Fruit fly (Drosophila melanogaster) whole organism, embryonic: ENCODE results near the gene ghi.
A peak's percentile ranks its signal among the peaks of the same experiment; 100 is the strongest.

ENCODE experiments used
- Ada2b ChIP-seq: fragments of 200-800 bp; sonication (Bioruptor generic); IDR thresholded peaks from 2 replicates; pipeline ENCODE4 v1.3.6; 2022; ENCODE audit warnings: missing biosample characterization, missing genetic modification characterization
- B-H1 ChIP-seq: fragments of 200-800 bp; sonication (Bioruptor generic); IDR thresholded peaks from 3 replicates; pipeline ENCODE4 v1.3.6; 2022; ENCODE audit warnings: missing biosample characterization, missing genetic modification characterization
- BEAF-32 ChIP-seq: fragments of 200-800 bp; sonication (Bioruptor generic); optimal IDR thresholded peaks from 3 replicates; lab custom pipeline; 2017; ENCODE audit warnings: missing biosample characterization, missing genetic modification characterization, mild to moderate bottlenecking, moderate library complexity, missing genetic modification reagents
- CG10565 ChIP-seq: fragments of 200-800 bp; sonication (Bioruptor generic); optimal IDR thresholded peaks from 3 replicates; lab custom pipeline; 2016; ENCODE audit warnings: missing biosample characterization, mild to moderate bottlenecking, missing genetic modification characterization
- CG10979 ChIP-seq: fragments of 200-800 bp; sonication (Bioruptor generic); optimal IDR thresholded peaks from 2 replicates; lab custom pipeline; 2018; ENCODE audit warnings: missing biosample characterization, mild to moderate bottlenecking, missing genetic modification characterization, moderate library complexity
- CG11093 ChIP-seq: fragments of 200-800 bp; sonication (Bioruptor generic); IDR thresholded peaks from 3 replicates; pipeline ENCODE4 v1.3.6; 2022; ENCODE audit warnings: missing biosample characterization, missing genetic modification characterization
- CG11398 ChIP-seq: fragments of 200-800 bp; sonication (Bioruptor generic); optimal IDR thresholded peaks from 2 replicates; lab custom pipeline; 2016; ENCODE audit warnings: missing biosample characterization, missing genetic modification characterization
- CG1233 ChIP-seq: fragments of 200-800 bp; sonication (Bioruptor generic); optimal IDR thresholded peaks from 4 replicates; lab custom pipeline; 2018; ENCODE audit warnings: missing biosample characterization, mild to moderate bottlenecking, missing genetic modification characterization
- CG12744 ChIP-seq: fragments of 200-800 bp; sonication (Bioruptor generic); optimal IDR thresholded peaks from 2 replicates; lab custom pipeline; 2016; ENCODE audit warnings: missing biosample characterization, missing genetic modification characterization
- CG12769 ChIP-seq: fragments of 200-800 bp; sonication (Bioruptor generic); optimal IDR thresholded peaks from 2 replicates; lab custom pipeline; 2019; ENCODE audit warnings: missing biosample characterization, mild to moderate bottlenecking, missing genetic modification characterization, moderate library complexity
- CG13287 ChIP-seq: fragments of 200-800 bp; sonication (Bioruptor generic); IDR thresholded peaks from 2 replicates; pipeline ENCODE4 v1.3.6; 2022; ENCODE audit warnings: missing biosample characterization, missing genetic modification characterization; ENCODE audit not compliant: partially characterized antibody
- CG14014 ChIP-seq: fragments of 200-800 bp; sonication (Bioruptor generic); IDR thresholded peaks from 2 replicates; pipeline ENCODE4 v1.3.6; 2022; ENCODE audit warnings: missing biosample characterization, missing genetic modification characterization
- CG14441 ChIP-seq: fragments of 200-800 bp; sonication (Bioruptor generic); IDR thresholded peaks from 2 replicates; pipeline ENCODE4 v1.3.6; 2022; ENCODE audit warnings: missing biosample characterization, missing genetic modification characterization
- CG16813 ChIP-seq: fragments of 200-800 bp; sonication (Bioruptor generic); IDR thresholded peaks from 3 replicates; pipeline ENCODE4 v1.3.6; 2022; ENCODE audit warnings: missing biosample characterization, missing genetic modification characterization; ENCODE audit not compliant: partially characterized antibody
- CG30020 ChIP-seq: fragments of 200-800 bp; optimal IDR thresholded peaks from 2 replicates; lab custom pipeline; 2019; ENCODE audit warnings: missing biosample characterization, mild to moderate bottlenecking, missing genetic modification characterization, moderate library complexity
- CG33557 ChIP-seq: fragments of 200-800 bp; sonication (Bioruptor generic); optimal IDR thresholded peaks from 2 replicates; lab custom pipeline; 2019; ENCODE audit warnings: missing biosample characterization, mild to moderate bottlenecking, missing genetic modification characterization, moderate library complexity
- CG34376 ChIP-seq: fragments of 200-800 bp; sonication (Bioruptor generic); optimal IDR thresholded peaks from 2 replicates; lab custom pipeline; 2018; ENCODE audit warnings: missing biosample characterization, mild to moderate bottlenecking, missing genetic modification characterization
- CG34422 ChIP-seq: fragments of 200-800 bp; sonication (Bioruptor generic); IDR thresholded peaks from 3 replicates; pipeline ENCODE4 v1.3.6; 2022; ENCODE audit warnings: missing biosample characterization, missing genetic modification characterization
- CG4707 ChIP-seq: fragments of 200-800 bp; sonication (Bioruptor generic); optimal IDR thresholded peaks from 2 replicates; lab custom pipeline; 2018; ENCODE audit warnings: missing biosample characterization, mild to moderate bottlenecking, missing genetic modification characterization, moderate library complexity
- CG7357 ChIP-seq: fragments of 200-800 bp; sonication (Bioruptor generic); IDR thresholded peaks from 3 replicates; pipeline ENCODE4 v1.3.6; 2022; ENCODE audit warnings: missing biosample characterization, missing genetic modification characterization
- CG9437 ChIP-seq: fragments of 200-800 bp; sonication (Bioruptor generic); optimal IDR thresholded peaks from 2 replicates; lab custom pipeline; 2018; ENCODE audit warnings: missing biosample characterization, mild to moderate bottlenecking, missing genetic modification characterization
- D ChIP-seq, 2 experiments: fragments of 200-800 bp in 1 of 2; fragments of >200 bp in 1 of 2; sonication (Bioruptor generic) in 1 of 2; optimal IDR thresholded peaks; 2 replicates in 1 of 2; 3 replicates in 1 of 2; lab custom pipeline; 2017; ENCODE audit warnings: mild to moderate bottlenecking in 1 of 2, missing biosample characterization in 1 of 2, missing genetic modification characterization in 1 of 2, missing genetic modification reagents in 1 of 2
- Dll ChIP-seq: fragments of 200-800 bp; sonication (Bioruptor generic); IDR thresholded peaks from 4 replicates; pipeline ENCODE4 v1.3.6; 2022; ENCODE audit warnings: missing biosample characterization, missing genetic modification characterization; ENCODE audit not compliant: partially characterized antibody
- Dref ChIP-seq: fragments of 200-800 bp; sonication (Bioruptor generic); IDR thresholded peaks from 2 replicates; pipeline ENCODE4 v1.3.6; 2022; ENCODE audit warnings: missing biosample characterization, missing genetic modification characterization
- Ets65A ChIP-seq: fragments of 200-800 bp; sonication (Bioruptor generic); peaks from one replicate; lab custom pipeline; 2016; ENCODE audit warnings: missing biosample characterization, missing genetic modification characterization
- Fer2 ChIP-seq: fragments of 200-800 bp; sonication (Bioruptor generic); optimal IDR thresholded peaks from 2 replicates; lab custom pipeline; 2018; ENCODE audit warnings: missing biosample characterization, mild to moderate bottlenecking, missing genetic modification characterization, moderate library complexity
- H2.0 ChIP-seq: fragments of 200-800 bp; sonication (Bioruptor generic); IDR thresholded peaks from 2 replicates; pipeline ENCODE4 v1.3.6; 2022; ENCODE audit warnings: missing biosample characterization, missing genetic modification characterization
- HHEX ChIP-seq: fragments of 200-800 bp; sonication (Bioruptor generic); optimal IDR thresholded peaks from 3 replicates; lab custom pipeline; 2017; ENCODE audit warnings: missing biosample characterization, mild to moderate bottlenecking, missing genetic modification characterization, missing genetic modification reagents
- MESR4 ChIP-seq: fragments of 200-800 bp; sonication (Bioruptor generic); optimal IDR thresholded peaks from 2 replicates; lab custom pipeline; 2018; ENCODE audit warnings: missing biosample characterization, mild to moderate bottlenecking, missing genetic modification characterization, moderate library complexity
- Myb ChIP-seq: fragments of 200-800 bp; sonication (Bioruptor generic); optimal IDR thresholded peaks from 2 replicates; lab custom pipeline; 2016; ENCODE audit warnings: missing biosample characterization, missing genetic modification characterization
- Nf-YB ChIP-seq: fragments of 200-800 bp; sonication (Bioruptor generic); optimal IDR thresholded peaks from 3 replicates; lab custom pipeline; 2019; ENCODE audit warnings: missing biosample characterization, mild to moderate bottlenecking, missing genetic modification characterization, moderate library complexity
- ab ChIP-seq: fragments of 200-800 bp; sonication (Bioruptor generic); optimal IDR thresholded peaks from 2 replicates; lab custom pipeline; 2016; ENCODE audit warnings: missing biosample characterization, missing genetic modification characterization
- cato ChIP-seq: fragments of 200-800 bp; sonication (Bioruptor generic); optimal IDR thresholded peaks from 2 replicates; lab custom pipeline; 2016; ENCODE audit warnings: missing biosample characterization, missing genetic modification characterization, borderline replicate concordance
- caup ChIP-seq: fragments of 200-800 bp; sonication (Bioruptor generic); optimal IDR thresholded peaks from 3 replicates; lab custom pipeline; 2017; ENCODE audit warnings: missing biosample characterization, mild to moderate bottlenecking, missing genetic modification characterization, moderate library complexity; ENCODE audit not compliant: severe bottlenecking
- ewg ChIP-seq: fragments of 200-800 bp; sonication (Bioruptor generic); optimal IDR thresholded peaks from 3 replicates; lab custom pipeline; 2017; ENCODE audit warnings: mild to moderate bottlenecking, missing biosample characterization, missing genetic modification reagents, missing genetic modification characterization
- exex ChIP-seq: fragments of 200-800 bp; sonication (Bioruptor generic); optimal IDR thresholded peaks from 4 replicates; lab custom pipeline; 2018; ENCODE audit warnings: missing biosample characterization, mild to moderate bottlenecking, missing genetic modification characterization, moderate library complexity
- ftz-f1 ChIP-seq: fragments of 200-800 bp; sonication (Bioruptor generic); optimal IDR thresholded peaks from 2 replicates; lab custom pipeline; 2016; ENCODE audit warnings: missing biosample characterization, missing genetic modification characterization
- jumu ChIP-seq: fragments of 200-800 bp; sonication (Bioruptor generic); optimal IDR thresholded peaks from 3 replicates; lab custom pipeline; 2016; ENCODE audit warnings: missing biosample characterization, missing genetic modification characterization
- nau ChIP-seq: fragments of 200-800 bp; sonication (Bioruptor generic); optimal IDR thresholded peaks from 3 replicates; lab custom pipeline; 2017; ENCODE audit warnings: missing biosample characterization, mild to moderate bottlenecking, missing genetic modification characterization, missing genetic modification reagents
- psq ChIP-seq: fragments of 200-800 bp; sonication (Bioruptor generic); optimal IDR thresholded peaks from 2 replicates; lab custom pipeline; 2017; ENCODE audit warnings: missing biosample characterization, missing genetic modification characterization
- sna ChIP-seq: fragments of 200-800 bp; sonication (Bioruptor generic); IDR thresholded peaks from 2 replicates; pipeline ENCODE4 v1.3.6; 2022; ENCODE audit warnings: missing biosample characterization, missing genetic modification characterization; ENCODE audit not compliant: partially characterized antibody
- so ChIP-seq: fragments of 200-800 bp; sonication (Bioruptor generic); IDR thresholded peaks from 3 replicates; pipeline ENCODE4 v1.3.6; 2022; ENCODE audit warnings: missing biosample characterization, missing genetic modification characterization
- usp ChIP-seq: fragments of >200 bp; optimal IDR thresholded peaks from 2 replicates; lab custom pipeline; 2017; ENCODE audit warnings: missing biosample characterization, missing genetic modification characterization
- zf30C ChIP-seq: fragments of 200-800 bp; sonication (Bioruptor generic); optimal IDR thresholded peaks from 3 replicates; lab custom pipeline; 2018; ENCODE audit warnings: missing biosample characterization, mild to moderate bottlenecking, missing genetic modification characterization

Gene ghi

dm6 chr3L:9422636-9423419, 28.8 kb upstream of the ghi start, which contains the start of gene aay (continued):
- TF ChIP-seq HHEX (GFP tag; lab: Kevin White, UChicago), result peak; percentile 98
- TF ChIP-seq B-H1 (GFP tag; lab: Robert Waterston, UW), result peak; percentile 97
- peak; percentile 99 for TF ChIP-seq CG1233 (GFP tag; lab: Kevin White, UChicago)
- TF ChIP-seq nau (GFP tag; lab: Kevin White, UChicago), result peak; percentile 98
- TF ChIP-seq CG4707 (GFP tag; lab: Kevin White, UChicago), result peak; percentile 97
- peak; percentile 97 for TF ChIP-seq cato (GFP tag; lab: Kevin White, UChicago)
- peak; percentile 96 for TF ChIP-seq Fer2 (tag; lab: Kevin White, UChicago)
- TF ChIP-seq Myb (GFP tag; lab: Kevin White, UChicago), result peak; percentile 86
- TF ChIP-seq CG34422 (GFP tag; lab: Robert Waterston, UW), result peak; percentile 98
- peak; percentile 98 for TF ChIP-seq Ada2b (GFP tag; lab: Robert Waterston, UW)
- TF ChIP-seq BEAF-32, result peak; percentile 22
- peak; percentile 97 for TF ChIP-seq CG34376 (GFP tag; lab: Kevin White, UChicago)
- TF ChIP-seq CG10565, result peak; percentile 95
- TF ChIP-seq Dll, result 0 out of 4 replicates have a peak, but pooled peaks have one; percentile 18
- TF ChIP-seq, all 482 proteins: peak for 446

dm6 chr3L:9423757-9424527, 27.7 kb upstream of the ghi start:
- TF ChIP-seq H2.0 (GFP tag; lab: Robert Waterston, UW) (no peak), ewg (GFP tag; lab: Kevin White, UChicago) (no peak), CG7357 (GFP tag; lab: Robert Waterston, UW) (no peak), sna (GFP tag; lab: Robert Waterston, UW) (peak; percentile 12; the same call in 1 of the 2 replicates), zf30C (peak; percentile 38), Ets65A (GFP tag; lab: Kevin White, UChicago) (peak; percentile 66), jumu (GFP tag; lab: Kevin White, UChicago) (no peak), psq (GFP tag; lab: Kevin White, UChicago) (no peak), D (optimal IDR thresholded peaks at IDR 0.05; lab: Kevin White, UChicago) (no peak), D (GFP tag; optimal IDR thresholded peaks at IDR 0.05; lab: Kevin White, UChicago) (no peak), CG14441 (GFP tag; lab: Robert Waterston, UW) (no peak), CG33557 (GFP tag; lab: Kevin White, UChicago) (no peak), CG14014 (no peak), Nf-YB (GFP tag; lab: Kevin White, UChicago) (no peak), caup (GFP tag; lab: Kevin White, UChicago) (no peak), CG12769 (tag; lab: Kevin White, UChicago) (peak; percentile 7), Ada2b (GFP tag; lab: Robert Waterston, UW) (no peak), exex (tag; lab: Kevin White, UChicago) (peak; percentile 61), CG10979 (tag; lab: Kevin White, UChicago) (no peak), CG30020 (tag; lab: Kevin White, UChicago) (no peak), CG11398 (GFP tag; lab: Kevin White, UChicago) (no peak), CG13287 (GFP tag; lab: Robert Waterston, UW) (0 out of 2 replicates have a peak, but pooled peaks have one; percentile 5), CG9437 (GFP tag; lab: Kevin White, UChicago) (peak; percentile 98), BEAF-32 (peak; percentile 8), MESR4 (GFP tag; lab: Kevin White, UChicago) (peak; percentile 38), ftz-f1 (GFP tag; lab: Kevin White, UChicago) (peak; percentile 38), usp (no peak), so (GFP tag; lab: Robert Waterston, UW) (no peak), CG11093 (no peak; the same call in 2 of the 3 replicates), Dref (GFP tag; lab: Robert Waterston, UW) (no peak), CG12744 (GFP tag; lab: Kevin White, UChicago) (no peak), CG16813 (no peak), ab (GFP tag; lab: Kevin White, UChicago) (no peak)
